Fruit fly (Drosophila melanogaster) whole organism, embryonic: ENCODE results near the gene CG7402.
"Not testable (repeated sequence)": the region's sequence is repeated elsewhere in the genome, so short reads cannot be mapped to it uniquely, and the experiment has no call there.

ENCODE experiments used
- Adf1 ChIP-seq: fragments of 200-800 bp; sonication (Bioruptor generic); IDR thresholded peaks from 2 replicates; pipeline ENCODE4 v1.3.6; 2022; ENCODE audit warnings: missing biosample characterization, missing genetic modification characterization
- Antp ChIP-seq: fragments of 200-800 bp; sonication (Bioruptor generic); optimal IDR thresholded peaks from 3 replicates; lab custom pipeline; 2016; ENCODE audit warnings: missing biosample characterization, missing genetic modification characterization
- Bgb ChIP-seq: fragments of 200-800 bp; sonication (Bioruptor generic); IDR thresholded peaks from 2 replicates; pipeline ENCODE4 v1.3.6; 2022; ENCODE audit warnings: missing biosample characterization, missing genetic modification characterization; ENCODE audit not compliant: partially characterized antibody
- CG11093 ChIP-seq: fragments of 200-800 bp; sonication (Bioruptor generic); IDR thresholded peaks from 3 replicates; pipeline ENCODE4 v1.3.6; 2022; ENCODE audit warnings: missing biosample characterization, missing genetic modification characterization
- CG1233 ChIP-seq: fragments of 200-800 bp; sonication (Bioruptor generic); optimal IDR thresholded peaks from 4 replicates; lab custom pipeline; 2018; ENCODE audit warnings: missing biosample characterization, mild to moderate bottlenecking, missing genetic modification characterization
- CG13123 ChIP-seq: fragments of 200-800 bp; sonication (Bioruptor generic); optimal IDR thresholded peaks from 2 replicates; lab custom pipeline; 2016; ENCODE audit warnings: missing biosample characterization, missing genetic modification characterization
- CG14860 ChIP-seq: fragments of 200-800 bp; sonication (Bioruptor generic); IDR thresholded peaks from 3 replicates; pipeline ENCODE4 v1.3.6; 2022; ENCODE audit warnings: missing biosample characterization, missing genetic modification characterization; ENCODE audit not compliant: partially characterized antibody
- CG1529 ChIP-seq: fragments of 200-800 bp; sonication (Bioruptor generic); optimal IDR thresholded peaks from 3 replicates; lab custom pipeline; 2018; ENCODE audit warnings: missing biosample characterization, missing genetic modification characterization
- CG17612 ChIP-seq: fragments of 200-800 bp; sonication (Bioruptor generic); IDR thresholded peaks from 2 replicates; pipeline ENCODE4 v1.3.6; 2022; ENCODE audit warnings: missing biosample characterization, missing genetic modification characterization
- CG18011 ChIP-seq: fragments of 200-800 bp; sonication (Bioruptor generic); optimal IDR thresholded peaks from 2 replicates; lab custom pipeline; 2017; ENCODE audit warnings: missing biosample characterization, missing genetic modification characterization, mild to moderate bottlenecking, moderate library complexity, missing genotype
- CG3163 ChIP-seq: fragments of 200-800 bp; sonication (Bioruptor generic); optimal IDR thresholded peaks from 3 replicates; lab custom pipeline; 2016; ENCODE audit warnings: missing biosample characterization, missing genetic modification characterization
- CG3847 ChIP-seq: fragments of 200-800 bp; sonication (Bioruptor generic); IDR thresholded peaks from 2 replicates; pipeline ENCODE4 v1.3.6; 2022; ENCODE audit warnings: missing biosample characterization, missing genetic modification characterization
- CG3995 ChIP-seq: fragments of 200-800 bp; sonication (Bioruptor generic); optimal IDR thresholded peaks from 3 replicates; lab custom pipeline; 2016; ENCODE audit warnings: missing biosample characterization, missing genetic modification characterization
- CG4328 ChIP-seq: fragments of 200-800 bp; sonication (Bioruptor generic); optimal IDR thresholded peaks from 3 replicates; lab custom pipeline; 2017; ENCODE audit warnings: missing biosample characterization, missing genetic modification reagents, missing genetic modification characterization
- CG6175 ChIP-seq: fragments of 200-800 bp; sonication (Bioruptor generic); IDR thresholded peaks from 3 replicates; pipeline ENCODE4 v1.3.6; 2022; ENCODE audit warnings: missing biosample characterization, missing genetic modification characterization
- CG6683 ChIP-seq: fragments of 200-800 bp; sonication (Bioruptor generic); optimal IDR thresholded peaks from 2 replicates; lab custom pipeline; 2017; ENCODE audit warnings: missing biosample characterization, mild to moderate bottlenecking, missing genetic modification characterization, missing genetic modification reagents
- CG7372 ChIP-seq: fragments of 200-800 bp; sonication (Bioruptor generic); IDR thresholded peaks from 2 replicates; pipeline ENCODE4 v1.3.6; 2022; ENCODE audit warnings: missing biosample characterization, missing genetic modification characterization
- CG7556 ChIP-seq: fragments of 200-800 bp; sonication (Bioruptor generic); optimal IDR thresholded peaks from 2 replicates; lab custom pipeline; 2017; ENCODE audit warnings: missing biosample characterization, mild to moderate bottlenecking, missing genetic modification characterization
- CG7963 ChIP-seq: fragments of 200-800 bp; sonication (Bioruptor generic); IDR thresholded peaks from 3 replicates; pipeline ENCODE4 v1.3.6; 2022; ENCODE audit warnings: missing biosample characterization, missing genetic modification characterization; ENCODE audit not compliant: partially characterized antibody
- CG9437 ChIP-seq: fragments of 200-800 bp; sonication (Bioruptor generic); optimal IDR thresholded peaks from 2 replicates; lab custom pipeline; 2018; ENCODE audit warnings: missing biosample characterization, mild to moderate bottlenecking, missing genetic modification characterization
- Drgx ChIP-seq: fragments of 200-800 bp; sonication (Bioruptor generic); IDR thresholded peaks from 2 replicates; pipeline ENCODE4 v1.3.6; 2022; ENCODE audit warnings: missing biosample characterization, missing genetic modification characterization
- HLH54F ChIP-seq: fragments of 200-800 bp; sonication (Bioruptor generic); optimal IDR thresholded peaks from 3 replicates; lab custom pipeline; 2016; ENCODE audit warnings: missing biosample characterization, missing genetic modification characterization
- HmgZ ChIP-seq: fragments of 200-800 bp; sonication (Bioruptor generic); optimal IDR thresholded peaks from 2 replicates; lab custom pipeline; 2018; ENCODE audit warnings: missing biosample characterization, mild to moderate bottlenecking, missing genetic modification characterization
- Hr3 ChIP-seq: fragments of 200-800 bp; sonication (Bioruptor generic); optimal IDR thresholded peaks from 3 replicates; lab custom pipeline; 2016; ENCODE audit warnings: missing biosample characterization, missing genetic modification characterization
- Hr39 ChIP-seq: fragments of >200 bp; optimal IDR thresholded peaks from 2 replicates; lab custom pipeline; 2017
- Jarid2 ChIP-seq: fragments of 200-800 bp; sonication (Bioruptor generic); optimal IDR thresholded peaks from 3 replicates; lab custom pipeline; 2017; ENCODE audit warnings: mild to moderate bottlenecking, missing biosample characterization, missing genetic modification reagents, missing genetic modification characterization
- Optix ChIP-seq: fragments of 200-800 bp; sonication (Bioruptor generic); IDR thresholded peaks from 3 replicates; pipeline ENCODE4 v1.3.6; 2022; ENCODE audit warnings: missing biosample characterization, missing genetic modification characterization
- Ptx1 ChIP-seq: fragments of 200-800 bp; sonication (Bioruptor generic); IDR thresholded peaks from 2 replicates; pipeline ENCODE4 v1.3.6; 2022; ENCODE audit warnings: missing biosample characterization, missing genetic modification characterization
- Trl ChIP-seq, 3 experiments: fragments of >200 bp in 2 of 3; fragments of 200-800 bp in 1 of 3; sonication (Bioruptor generic) in 1 of 3; optimal IDR thresholded peaks; 2 replicates in 1 of 3; 3 replicates in 2 of 3; lab custom pipeline; 2016 to 2017; ENCODE audit warnings: missing biosample characterization in 1 of 3, missing genetic modification characterization in 1 of 3
- chm ChIP-seq: fragments of 200-800 bp; sonication (Bioruptor generic); IDR thresholded peaks from 2 replicates; pipeline ENCODE4 v1.3.6; 2022; ENCODE audit warnings: missing biosample characterization, missing genetic modification characterization
- crc ChIP-seq: fragments of 200-800 bp; sonication (Bioruptor generic); optimal IDR thresholded peaks from 2 replicates; lab custom pipeline; 2016; ENCODE audit warnings: missing biosample characterization, missing genetic modification characterization
- dmrt99B ChIP-seq: fragments of 200-800 bp; sonication (Bioruptor generic); optimal IDR thresholded peaks from 2 replicates; lab custom pipeline; 2018; ENCODE audit warnings: missing biosample characterization, mild to moderate bottlenecking, missing genetic modification characterization, moderate library complexity
- exex ChIP-seq: fragments of 200-800 bp; sonication (Bioruptor generic); optimal IDR thresholded peaks from 4 replicates; lab custom pipeline; 2018; ENCODE audit warnings: missing biosample characterization, mild to moderate bottlenecking, missing genetic modification characterization, moderate library complexity
- fd3F ChIP-seq: fragments of 200-800 bp; sonication (Bioruptor generic); optimal IDR thresholded peaks from 2 replicates; lab custom pipeline; 2018; ENCODE audit warnings: missing biosample characterization, mild to moderate bottlenecking, missing genetic modification characterization, moderate library complexity
- grn ChIP-seq: fragments of 200-800 bp; sonication (Bioruptor generic); optimal IDR thresholded peaks from 3 replicates; lab custom pipeline; 2017; ENCODE audit warnings: missing biosample characterization, missing genetic modification characterization
- gro ChIP-seq: fragments of 200-800 bp; sonication (Bioruptor generic); optimal IDR thresholded peaks from 2 replicates; lab custom pipeline; 2016; ENCODE audit warnings: missing biosample characterization, missing genetic modification characterization
- mirr ChIP-seq: fragments of 200-800 bp; sonication (Bioruptor generic); optimal IDR thresholded peaks from 3 replicates; lab custom pipeline; 2018; ENCODE audit warnings: missing biosample characterization, mild to moderate bottlenecking, missing genetic modification characterization
- otp ChIP-seq: fragments of 200-800 bp; sonication (Bioruptor generic); IDR thresholded peaks from 3 replicates; pipeline ENCODE4, ENCODE4 v1.3.6; 2022; ENCODE audit warnings: missing biosample characterization, missing genetic modification characterization
- pnt ChIP-seq: fragments of 200-800 bp; sonication (Bioruptor generic); optimal IDR thresholded peaks from 3 replicates; lab custom pipeline; 2016; ENCODE audit warnings: missing biosample characterization, missing genetic modification characterization
- prd ChIP-seq, 3 experiments: fragments of >200 bp in 2 of 3; fragments of 200-800 bp in 1 of 3; sonication (Bioruptor generic) in 1 of 3; optimal IDR thresholded peaks in 2 of 3; IDR thresholded peaks in 1 of 3; 2 replicates in 2 of 3; 3 replicates in 1 of 3; pipeline versions ENCODE4 v1.3.6 to Lab custom; 2017 to 2022; ENCODE audit warnings: missing biosample characterization in 1 of 3, missing genetic modification characterization in 1 of 3
- pros ChIP-seq: fragments of 200-800 bp; sonication (Bioruptor generic); optimal IDR thresholded peaks from 3 replicates; lab custom pipeline; 2019; ENCODE audit warnings: missing biosample characterization, mild to moderate bottlenecking, missing genetic modification characterization, moderate library complexity
- schlank ChIP-seq: fragments of 200-800 bp; sonication (Bioruptor generic); optimal IDR thresholded peaks from 2 replicates; lab custom pipeline; 2018; ENCODE audit warnings: missing biosample characterization, mild to moderate bottlenecking, missing genetic modification characterization
- sug ChIP-seq: fragments of 200-800 bp; optimal IDR thresholded peaks from 2 replicates; lab custom pipeline; 2019; ENCODE audit warnings: missing biosample characterization, mild to moderate bottlenecking, missing genetic modification characterization, moderate library complexity
- tio ChIP-seq: fragments of 200-800 bp; sonication (Bioruptor generic); optimal IDR thresholded peaks from 2 replicates; lab custom pipeline; 2017; ENCODE audit warnings: missing biosample characterization, missing genetic modification characterization, inconsistent platforms
- unpg ChIP-seq: fragments of 200-800 bp; sonication (Bioruptor generic); optimal IDR thresholded peaks from 3 replicates; lab custom pipeline; 2018; ENCODE audit warnings: missing biosample characterization, mild to moderate bottlenecking, missing genetic modification characterization, moderate library complexity

Gene CG7402

dm6 chr3L:17856655-17857479 is 30.6 kb upstream of the CG7402 start, which contains the start of gene CG5535 (continued):
- TF ChIP-seq CG3995 (no peak), fd3F (peak; percentile 67), dmrt99B (tag; lab: Kevin White, UChicago) (peak; percentile 85), prd (optimal IDR thresholded peaks at IDR 0.05; lab: Kevin White, UChicago) (no peak), prd (GFP tag; IDR thresholded peaks at IDR 0.05; lab: Robert Waterston, UW) (peak; percentile 62), CG7372 (GFP tag; lab: Robert Waterston, UW) (peak; percentile 52; the same call in 1 of the 2 replicates), CG17612 (GFP tag; lab: Robert Waterston, UW) (peak; percentile 22; the same call in 1 of the 2 replicates), Bgb (GFP tag; lab: Robert Waterston, UW) (no peak), HLH54F (peak; percentile 43), chm (GFP tag; lab: Robert Waterston, UW) (peak; percentile 79), Adf1 (no peak), CG11093 (GFP tag; lab: Robert Waterston, UW) (peak; percentile 67), unpg (GFP tag; lab: Kevin White, UChicago) (peak; percentile 76), CG6175 (GFP tag; lab: Robert Waterston, UW) (peak; percentile 35; the same call in 1 of the 3 replicates), pros (GFP tag; lab: Kevin White, UChicago) (peak; percentile 63), pnt (peak; percentile 42), schlank (peak; percentile 65), CG1233 (GFP tag; lab: Kevin White, UChicago) (peak; percentile 87), Drgx (GFP tag; lab: Robert Waterston, UW) (peak; percentile 59), CG18011 (GFP tag; lab: Kevin White, UChicago) (peak; percentile 61), CG6683 (GFP tag; lab: Kevin White, UChicago) (peak; percentile 33), CG9437 (GFP tag; lab: Kevin White, UChicago) (peak; percentile 93), CG4328 (GFP tag; lab: Kevin White, UChicago) (peak; percentile 73), Antp (peak; percentile 73), Hr3 (GFP tag; lab: Kevin White, UChicago) (peak; percentile 85), tio (GFP tag; lab: Kevin White, UChicago) (peak; percentile 94), CG13123 (GFP tag; lab: Kevin White, UChicago) (no peak)

dm6 chr3L:17858174-17858573 is 29.3 kb upstream of the CG7402 start, which contains the start of gene CG34002:
Gene CG34002, plus strand, starts transcription at chr3L:17858474.
- TF ChIP-seq prd (optimal IDR thresholded peaks at IDR 0.05; lab: Kevin White, UChicago); prd (GFP tag; IDR thresholded peaks at IDR 0.05; lab: Robert Waterston, UW); Ptx1 (GFP tag; lab: Robert Waterston, UW); crc: not testable (repeated sequence)
- TF ChIP-seq, all 482 proteins: peak for 0; not testable (repeated sequence) for 482

- TF ChIP-seq HmgZ (tag; lab: Kevin White, UChicago) (peak; percentile 10), sug (tag; lab: Kevin White, UChicago) (peak; percentile 13), grn (peak; percentile 29), CG3995 (peak; percentile 91), CG1529 (GFP tag; lab: Kevin White, UChicago) (no peak), Trl (optimal IDR thresholded peaks at IDR 0.05; lab: Kevin White, UChicago) (peak; percentile 56 to 74), Trl (GFP tag; optimal IDR thresholded peaks at IDR 0.05; lab: Kevin White, UChicago) (no peak), CG3847 (GFP tag; lab: Robert Waterston, UW) (no peak), exex (peak; percentile 94), Jarid2 (GFP tag; lab: Kevin White, UChicago) (peak; percentile 73), CG3163 (GFP tag; lab: Kevin White, UChicago) (peak; percentile 95), gro (GFP tag; lab: Kevin White, UChicago) (peak; percentile 8), Optix (GFP tag; lab: Robert Waterston, UW) (no peak), CG7556 (GFP tag; lab: Kevin White, UChicago) (no peak), CG14860 (GFP tag; lab: Robert Waterston, UW) (0 out of 3 replicates have a peak, but pooled peaks have one; percentile 16), otp (GFP tag; lab: Robert Waterston, UW) (no peak), Hr39 (no peak), CG7963 (0 out of 3 replicates have a peak, but pooled peaks have one; percentile 10), mirr (GFP tag; lab: Kevin White, UChicago) (peak; percentile 46)
Observed at dm6 chr3L:17878781-17879360, 8.6 kb upstream of the CG7402 start, which contains the start of gene CG7408. Gene CG7408, plus strand, starts transcription at chr3L:17879096.
